Fruit fly (Drosophila melanogaster): ENCODE measurements around the gene CG12991.

- no peak for TF ChIP-seq Xbp1 (GFP tag; optimal IDR thresholded peaks at IDR 0.05)
- TF ChIP-seq CG6272 (GFP tag; IDR thresholded peaks at IDR 0.05), result no peak
- no peak for TF ChIP-seq CG6175 (GFP tag; IDR thresholded peaks at IDR 0.05)
- no peak for TF ChIP-seq CG10209 (GFP tag; optimal IDR thresholded peaks at IDR 0.05)
- no peak for TF ChIP-seq Fer1 (GFP tag; optimal IDR thresholded peaks at IDR 0.05)
- peak; percentile 56 for TF ChIP-seq Ets65A (GFP tag)
- no peak for TF ChIP-seq CG12391 (tag; optimal IDR thresholded peaks at IDR 0.05)
- no peak for TF ChIP-seq CkIIα-i1 (GFP tag; IDR thresholded peaks at IDR 0.05)
- no peak for TF ChIP-seq ERR (GFP tag; optimal IDR thresholded peaks at IDR 0.05)
- no peak for TF ChIP-seq usp (GFP tag; optimal IDR thresholded peaks at IDR 0.05)
- no peak for TF ChIP-seq CG34422 (GFP tag; IDR thresholded peaks at IDR 0.05)
Observed at dm6 chrX:17534321-17534720, 45.3 kb upstream of the CG12991 start.

Data from whole organism, embryonic.